Worm (Caenorhabditis elegans): ENCODE data around the gene ins-13.

DNA sequence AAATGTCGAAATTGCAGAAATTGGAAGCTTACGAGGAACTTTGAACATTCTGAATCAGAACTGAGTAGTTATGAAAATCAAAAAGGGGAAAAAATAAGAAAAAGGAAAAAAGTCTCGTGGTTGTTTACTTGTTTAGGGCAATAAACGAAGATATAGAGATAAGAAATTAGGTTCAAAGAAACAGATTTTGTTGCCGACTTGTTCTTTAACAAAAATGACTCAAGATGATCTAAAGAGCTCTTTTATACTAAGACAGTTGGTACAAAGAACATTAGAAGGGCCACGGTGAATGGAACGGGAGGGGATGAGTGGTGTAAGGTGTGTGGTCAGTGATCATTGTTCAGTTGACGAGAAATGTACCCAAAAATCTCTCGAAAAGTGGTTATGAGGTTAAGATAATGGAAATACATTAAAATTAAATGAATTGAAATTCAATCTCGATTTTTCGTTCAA lies 2.8 kb upstream of the ins-13 start, which contains the start of gene acdh-2:
- TF ChIP-seq F13H6.1 (tag; optimal IDR thresholded peaks at IDR 0.05) (no peak), tbx-2 (tag; optimal IDR thresholded peaks at IDR 0.05) (no peak), ceh-48 (tag; optimal IDR thresholded peaks at IDR 0.05) (no peak), dmd-4 (tag; optimal IDR thresholded peaks at IDR 0.05; ENCODE audit: borderline replicate concordance) (no peak), pha-4 (tag; optimal IDR thresholded peaks at IDR 0.05) (no peak)
